Fruit fly (Drosophila melanogaster): ENCODE data around the gene chrb.
A peak's percentile ranks its signal among the peaks of the same experiment; 100 is the strongest.

Gene chrb

DNA sequence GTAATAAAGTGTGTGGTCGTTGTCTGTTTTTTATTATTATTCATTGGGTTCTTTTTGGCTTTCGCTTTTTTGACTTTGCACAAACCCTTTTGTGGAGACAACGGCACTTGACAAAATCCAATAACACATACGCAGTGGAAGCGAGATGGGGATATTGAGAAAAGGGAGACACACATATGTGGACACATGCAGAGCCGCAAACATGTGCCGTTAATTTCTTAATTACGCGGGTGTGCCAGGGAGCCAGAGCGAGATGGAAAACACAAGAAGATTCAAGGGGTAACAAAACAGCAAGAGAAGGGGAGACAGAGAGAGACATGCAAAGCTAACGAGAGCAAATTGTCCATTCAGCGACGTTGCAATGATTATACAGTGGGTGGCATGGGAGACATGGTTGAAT, 5.1 kb downstream of the chrb start:
- TF ChIP-seq CG32121 (GFP tag; IDR thresholded peaks at IDR 0.05) (peak; percentile 54), CG13204 (GFP tag; optimal IDR thresholded peaks at IDR 0.05) (peak; percentile 29), CG12605 (GFP tag; IDR thresholded peaks at IDR 0.05) (no peak; the same call in 1 of the 2 replicates)

DNA sequence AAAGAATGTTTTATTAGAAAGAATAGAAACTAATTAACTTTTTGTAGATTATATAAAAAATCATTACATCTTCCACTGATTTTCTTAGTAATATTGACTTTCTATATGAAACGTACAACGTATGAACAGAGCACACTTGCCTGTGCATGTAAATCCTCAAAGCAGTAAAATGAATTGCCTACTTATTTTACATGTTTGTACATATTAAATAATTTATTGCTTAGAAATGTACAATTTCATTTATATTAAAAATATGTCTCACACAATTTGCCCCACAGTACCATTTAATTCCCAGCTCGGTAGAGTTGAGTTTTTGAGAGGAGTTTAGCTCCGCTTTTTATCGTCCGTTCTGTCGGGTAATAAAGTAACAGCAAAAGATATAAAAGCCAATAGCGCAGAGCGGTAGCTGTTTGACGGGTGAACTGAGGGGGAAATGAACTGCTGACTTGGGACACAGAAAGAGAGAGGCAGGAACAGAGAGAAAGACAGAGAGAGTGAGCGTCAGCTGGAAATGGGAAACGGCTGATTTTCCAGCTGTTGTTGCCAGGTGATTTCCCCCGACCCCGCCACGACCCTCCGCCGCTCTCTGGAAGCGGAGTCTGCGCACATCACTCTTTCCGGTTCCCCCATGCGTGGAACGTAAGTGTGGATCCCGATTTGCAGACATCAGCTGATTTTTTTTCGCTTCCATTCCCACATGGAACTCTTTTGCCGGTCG, 5.9 kb downstream of the chrb start:
- peak; percentile 90 for TF ChIP-seq EcR (GFP tag; optimal IDR thresholded peaks at IDR 0.05)
- peak; percentile 24; the same call in 1 of the 2 replicates for TF ChIP-seq Ets98B (GFP tag; IDR thresholded peaks at IDR 0.05)
- no peak for TF ChIP-seq rn (GFP tag; IDR thresholded peaks at IDR 0.05)
- TF ChIP-seq CG8159 (tag; optimal IDR thresholded peaks at IDR 0.05): peak; percentile 47
- TF ChIP-seq CG13204 (GFP tag; optimal IDR thresholded peaks at IDR 0.05): peak; percentile 57
- TF ChIP-seq Snoo (tag; optimal IDR thresholded peaks at IDR 0.05): no peak
- TF ChIP-seq CG17806 (tag; optimal IDR thresholded peaks at IDR 0.05): peak; percentile 40
- peak; percentile 7 for TF ChIP-seq gl (tag; optimal IDR thresholded peaks at IDR 0.05)
- TF ChIP-seq CG8301 (tag; optimal IDR thresholded peaks at IDR 0.05): peak; percentile 31
- no peak for TF ChIP-seq CG10348 (GFP tag; IDR thresholded peaks at IDR 0.05)
- TF ChIP-seq CG9948 (tag; optimal IDR thresholded peaks at IDR 0.05): peak; percentile 26
- no peak for TF ChIP-seq CG32121 (GFP tag; IDR thresholded peaks at IDR 0.05)
- no peak for TF ChIP-seq CG4496 (GFP tag; IDR thresholded peaks at IDR 0.05)
- peak; percentile 22 for TF ChIP-seq CG15710 (tag; optimal IDR thresholded peaks at IDR 0.05)
- peak; percentile 46 for TF ChIP-seq Pif1B (GFP tag; optimal IDR thresholded peaks at IDR 0.05)
- no peak for TF ChIP-seq CG34367 (tag; optimal IDR thresholded peaks at IDR 0.05)
- no peak for TF ChIP-seq D1 (tag; optimal IDR thresholded peaks at IDR 0.05)
- TF ChIP-seq Pif1A (GFP tag; optimal IDR thresholded peaks at IDR 0.05): peak; percentile 41
- peak; percentile 67 for TF ChIP-seq CG14655 (GFP tag; optimal IDR thresholded peaks at IDR 0.05)
- no peak for TF ChIP-seq fd96Ca (GFP tag; IDR thresholded peaks at IDR 0.05)
- no peak; the same call in 1 of the 2 replicates for TF ChIP-seq CG12605 (GFP tag; IDR thresholded peaks at IDR 0.05)

DNA sequence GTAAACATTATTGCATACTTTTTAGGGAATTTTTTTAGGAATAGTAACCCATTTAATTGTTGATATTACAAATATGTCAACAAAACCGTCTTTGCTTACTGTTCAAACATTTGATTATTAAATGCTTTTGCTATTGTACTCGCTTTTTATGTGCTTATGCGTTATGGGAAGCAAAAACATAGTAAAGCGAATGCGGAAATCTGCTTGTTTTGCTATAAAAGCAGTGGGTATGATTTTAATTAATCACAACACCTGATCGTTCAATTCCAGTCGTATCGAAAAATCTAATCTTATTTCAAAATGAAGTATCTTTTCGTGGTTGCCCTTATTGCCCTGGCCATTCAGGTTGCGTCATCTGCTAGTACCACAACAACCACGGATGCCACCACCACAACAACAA, 21.0 kb downstream of the chrb start, which contains the start of gene CG33500:
Gene CG33500, plus strand, starts transcription at position 301 of the 400 bp plus-strand sequence.
- no peak for TF ChIP-seq CG8301 (tag; optimal IDR thresholded peaks at IDR 0.05)
- no peak for TF ChIP-seq CG9948 (tag; optimal IDR thresholded peaks at IDR 0.05)
- TF ChIP-seq CG4496 (GFP tag; IDR thresholded peaks at IDR 0.05): no peak
- TF ChIP-seq CG13204 (GFP tag; optimal IDR thresholded peaks at IDR 0.05): no peak
- TF ChIP-seq CG15710 (tag; optimal IDR thresholded peaks at IDR 0.05): no peak
- no peak for TF ChIP-seq Snoo (tag; optimal IDR thresholded peaks at IDR 0.05)
- no peak for TF ChIP-seq CG12605 (GFP tag; IDR thresholded peaks at IDR 0.05)

DNA sequence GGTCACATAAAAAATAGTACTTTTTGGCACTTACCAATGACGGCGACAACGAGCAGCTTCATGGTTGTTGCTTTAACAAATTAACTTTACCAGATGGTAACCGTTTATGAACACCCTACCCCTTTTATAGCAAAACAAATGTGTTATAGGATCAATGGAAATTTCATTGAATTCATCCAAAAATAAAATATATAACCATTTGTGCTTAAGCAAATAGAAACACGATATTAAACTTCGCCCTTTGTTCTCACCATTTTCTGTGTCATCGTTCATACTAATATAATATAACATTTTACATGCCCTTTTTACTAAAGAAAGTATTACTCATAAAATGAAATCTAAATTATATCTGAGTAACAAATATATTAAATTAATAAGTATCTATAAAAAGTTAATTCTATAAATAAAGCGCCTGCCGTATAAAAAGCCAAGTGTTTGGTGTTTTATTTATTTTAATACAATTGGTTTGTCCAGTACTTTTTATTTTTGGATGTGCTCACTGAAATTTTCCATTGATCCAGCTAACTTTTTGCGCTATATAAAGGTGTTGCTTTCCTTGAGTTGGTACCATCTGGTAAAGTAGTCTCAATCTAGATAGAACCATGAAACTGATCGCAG, 22.1 kb downstream of the chrb start, which contains the start of the genes Sgs8 and Sgs7:
Gene Sgs8, minus strand, starts transcription at position 101 of the 618 bp plus-strand sequence.
Gene Sgs7, plus strand, starts transcription at position 568 of the 618 bp plus-strand sequence.
- TF ChIP-seq Pif1B (GFP tag; optimal IDR thresholded peaks at IDR 0.05) (no peak), CG34367 (tag; optimal IDR thresholded peaks at IDR 0.05) (no peak), CG9948 (tag; optimal IDR thresholded peaks at IDR 0.05) (no peak), EcR (GFP tag; optimal IDR thresholded peaks at IDR 0.05) (no peak), gl (tag; optimal IDR thresholded peaks at IDR 0.05) (no peak), rn (GFP tag; IDR thresholded peaks at IDR 0.05) (no peak), CG17806 (tag; optimal IDR thresholded peaks at IDR 0.05) (no peak), CG13204 (GFP tag; optimal IDR thresholded peaks at IDR 0.05) (no peak), CG8159 (tag; optimal IDR thresholded peaks at IDR 0.05) (no peak), CG4496 (GFP tag; IDR thresholded peaks at IDR 0.05) (no peak), Pif1A (GFP tag; optimal IDR thresholded peaks at IDR 0.05) (no peak), Snoo (tag; optimal IDR thresholded peaks at IDR 0.05) (no peak)

DNA sequence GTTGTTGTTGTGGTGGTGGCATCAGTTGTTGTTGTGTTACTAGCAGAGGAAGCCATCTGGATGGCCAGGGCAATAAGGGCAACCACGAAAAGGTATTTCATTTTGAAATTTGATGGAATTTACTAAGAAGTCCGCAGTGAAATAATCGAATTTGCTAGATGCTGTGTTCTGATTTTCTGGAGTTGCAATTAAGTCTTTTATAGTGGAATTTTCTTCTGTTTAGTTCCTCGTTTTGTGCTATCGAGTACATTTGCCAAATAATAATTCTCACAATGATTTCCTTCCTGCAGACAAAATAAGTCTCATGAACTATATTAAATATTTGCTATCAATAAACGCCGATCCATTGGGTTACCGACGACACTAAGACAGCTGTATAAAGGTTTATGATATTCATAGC, 23.1 kb downstream of the chrb start, which contains the start of gene CG33272:
Gene CG33272, minus strand, starts transcription at position 101 of the 400 bp plus-strand sequence.
- TF ChIP-seq CG12605 (GFP tag; IDR thresholded peaks at IDR 0.05) (no peak), D1 (tag; optimal IDR thresholded peaks at IDR 0.05) (no peak), CG32121 (GFP tag; IDR thresholded peaks at IDR 0.05) (no peak), CG14655 (GFP tag; optimal IDR thresholded peaks at IDR 0.05) (no peak), CG8159 (tag; optimal IDR thresholded peaks at IDR 0.05) (no peak), CG10348 (GFP tag; IDR thresholded peaks at IDR 0.05) (no peak), Pif1B (GFP tag; optimal IDR thresholded peaks at IDR 0.05) (no peak), CG4496 (GFP tag; IDR thresholded peaks at IDR 0.05) (no peak), CG9948 (tag; optimal IDR thresholded peaks at IDR 0.05) (no peak), EcR (GFP tag; optimal IDR thresholded peaks at IDR 0.05) (no peak), CG13204 (GFP tag; optimal IDR thresholded peaks at IDR 0.05) (no peak), CG34367 (tag; optimal IDR thresholded peaks at IDR 0.05) (no peak), Pif1A (GFP tag; optimal IDR thresholded peaks at IDR 0.05) (no peak), CG8301 (tag; optimal IDR thresholded peaks at IDR 0.05) (no peak), gl (tag; optimal IDR thresholded peaks at IDR 0.05) (no peak), fd96Ca (GFP tag; IDR thresholded peaks at IDR 0.05) (no peak), Snoo (tag; optimal IDR thresholded peaks at IDR 0.05) (no peak), CG17806 (tag; optimal IDR thresholded peaks at IDR 0.05) (no peak), Ets98B (GFP tag; IDR thresholded peaks at IDR 0.05) (no peak)

DNA sequence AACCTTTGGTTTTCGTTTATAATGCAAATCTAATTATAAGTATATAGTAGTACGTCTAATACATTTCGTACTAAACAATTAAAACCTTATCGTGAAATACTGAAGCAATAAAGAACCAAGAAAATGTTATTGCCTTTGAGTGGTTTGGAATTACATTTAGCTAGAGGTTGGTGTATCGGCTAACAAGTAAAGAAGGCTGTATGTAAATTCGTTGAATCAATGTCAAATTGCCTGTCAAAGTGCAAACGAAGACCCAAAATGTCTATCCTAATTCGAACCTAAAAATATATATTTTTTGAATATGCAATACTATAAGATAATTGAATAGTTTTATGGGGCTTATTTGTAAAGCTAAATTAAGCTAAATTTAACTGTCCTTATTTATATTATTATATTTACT, 23.9 kb downstream of the chrb start:
- TF ChIP-seq CG4496 (GFP tag; IDR thresholded peaks at IDR 0.05) (no peak), D1 (tag; optimal IDR thresholded peaks at IDR 0.05) (peak; percentile 62)

Data from whole organism, pupa.